Worm (Caenorhabditis elegans) whole organism, young adult: Measurements from ENCODE around the gene chtb-1.

Source experiments
- B0019.2 ChIP-seq: fragments of 200-800 bp; sonication (Bioruptor generic); conservative IDR thresholded peaks from 2 replicates; pipeline ENCODE4 v1.3.6; 2022; ENCODE audit warnings: missing genetic modification reagents, missing genetic modification characterization, missing compliant biosample characterization
- C06A6.2 ChIP-seq: fragments of 200-800 bp; sonication (Bioruptor generic); conservative IDR thresholded peaks from 2 replicates; pipeline ENCODE4 v1.3.6; 2022; ENCODE audit warnings: missing genetic modification characterization, missing compliant biosample characterization
- F37B4.10 ChIP-seq: fragments of 200-800 bp; sonication (Bioruptor generic); IDR thresholded peaks from 2 replicates; pipeline ENCODE4 v1.3.6; 2022; ENCODE audit warnings: missing genetic modification characterization, missing compliant biosample characterization
- F55B11.4 ChIP-seq: sonication (generic microtip); optimal IDR thresholded peaks from 2 replicates; lab custom pipeline; 2016; ENCODE audit warnings: missing compliant biosample characterization, missing genetic modification characterization, borderline replicate concordance; ENCODE audit not compliant: insufficient read depth
- bed-1 ChIP-seq: fragments of 200-800 bp; sonication (Bioruptor generic); IDR thresholded peaks from 2 replicates; pipeline ENCODE4 v1.3.6; 2022; ENCODE audit warnings: missing genetic modification reagents, missing genetic modification characterization, missing compliant biosample characterization
- cebp-1 ChIP-seq, 2 experiments: fragments of 200-800 bp in 1 of 2; sonication (Bioruptor generic) in 1 of 2; sonication (generic microtip) in 1 of 2; IDR thresholded peaks in 1 of 2; optimal IDR thresholded peaks in 1 of 2; 2 replicates each; pipeline versions ENCODE4 v1.3.6 to Lab custom; 2017 to 2022; ENCODE audit warnings: missing compliant biosample characterization in 2 of 2, missing genetic modification characterization in 2 of 2, mild to moderate bottlenecking in 1 of 2, missing genetic modification reagents in 1 of 2, moderate library complexity in 1 of 2
- ceh-100 ChIP-seq: fragments of 200-800 bp; sonication (Bioruptor generic); IDR thresholded peaks from 2 replicates; pipeline ENCODE4 v1.3.6; 2022; ENCODE audit warnings: missing genetic modification reagents, missing genetic modification characterization, missing compliant biosample characterization
- egl-44 ChIP-seq: fragments of 200-800 bp; sonication (Bioruptor generic); IDR thresholded peaks from 2 replicates; pipeline ENCODE4 v1.3.6; 2022; ENCODE audit warnings: missing genetic modification reagents, missing genetic modification characterization, missing compliant biosample characterization
- hrde-1 ChIP-seq: sonication (generic microtip); optimal IDR thresholded peaks from 2 replicates; lab custom pipeline; 2016; ENCODE audit warnings: missing genetic modification characterization, mild to moderate bottlenecking, missing compliant biosample characterization, moderate library complexity, missing genotype, missing genetic modification reagents, borderline replicate concordance

- TF ChIP-seq bed-1 (GFP tag; lab: Robert Waterston, UW) = no peak
- no peak for TF ChIP-seq ceh-100 (GFP tag; lab: Robert Waterston, UW)
- no peak for TF ChIP-seq B0019.2 (GFP tag; lab: Robert Waterston, UW)
- TF ChIP-seq C06A6.2 (GFP tag; lab: Robert Waterston, UW) = no peak
- TF ChIP-seq F55B11.4 = no peak
- no peak for TF ChIP-seq hrde-1 (tag; lab: Kevin White, UChicago)
- no peak for TF ChIP-seq cebp-1 (GFP tag; IDR thresholded peaks at IDR 0.05; lab: Robert Waterston, UW)
- no peak for TF ChIP-seq cebp-1 (tag; optimal IDR thresholded peaks at IDR 0.05; lab: Kevin White, UChicago)
- no peak for TF ChIP-seq egl-44 (GFP tag; lab: Robert Waterston, UW)
- TF ChIP-seq F37B4.10 = no peak
Observed at ce11 chrIII:9346722-9347121, 8.5 kb downstream of the chtb-1 start.
